Fruit fly (Drosophila melanogaster) whole organism, prepupa: Measurements from ENCODE around the gene CG1999.
A peak's percentile ranks its signal among the peaks of the same experiment; 100 is the strongest.

Experiments used
- CG11294 ChIP-seq: fragments of 200-800 bp; sonication (Bioruptor generic); IDR thresholded peaks from 2 replicates; pipeline ENCODE4 v1.3.6; 2022; ENCODE audit warnings: missing biosample characterization, missing genetic modification characterization
- CG15336 ChIP-seq: fragments of 200-800 bp; sonication (Bioruptor generic); IDR thresholded peaks from 2 replicates; pipeline ENCODE4 v1.3.6; 2022; ENCODE audit warnings: missing biosample characterization, missing genetic modification characterization
- CG16779 ChIP-seq: fragments of 200-800 bp; sonication (Bioruptor generic); optimal IDR thresholded peaks from 3 replicates; lab custom pipeline; 2017; ENCODE audit warnings: missing biosample characterization, mild to moderate bottlenecking, missing genetic modification characterization
- CG32006 ChIP-seq: fragments of 200-800 bp; sonication (Bioruptor generic); optimal IDR thresholded peaks from 3 replicates; lab custom pipeline; 2017; ENCODE audit warnings: missing biosample characterization, mild to moderate bottlenecking, missing genetic modification characterization
- CG3919 ChIP-seq: fragments of 200-800 bp; sonication (Bioruptor generic); optimal IDR thresholded peaks from 3 replicates; lab custom pipeline; 2016; ENCODE audit warnings: missing biosample characterization, missing genetic modification characterization
- CG4318 ChIP-seq: fragments of 200-800 bp; sonication (Bioruptor generic); optimal IDR thresholded peaks from 3 replicates; lab custom pipeline; 2017; ENCODE audit warnings: missing biosample characterization, mild to moderate bottlenecking, missing genetic modification characterization
- CG6276 ChIP-seq: fragments of 200-800 bp; sonication (Bioruptor generic); optimal IDR thresholded peaks from 2 replicates; lab custom pipeline; 2017; ENCODE audit warnings: missing biosample characterization, mild to moderate bottlenecking, missing genetic modification characterization
- CG6792 ChIP-seq: fragments of 200-800 bp; sonication (Bioruptor generic); optimal IDR thresholded peaks from 3 replicates; lab custom pipeline; 2016; ENCODE audit warnings: missing biosample characterization, missing genetic modification characterization
- CG6854 ChIP-seq: fragments of 200-800 bp; sonication (Bioruptor generic); optimal IDR thresholded peaks from 2 replicates; lab custom pipeline; 2017; ENCODE audit warnings: missing biosample characterization, mild to moderate bottlenecking, missing genetic modification characterization
- CG7368 ChIP-seq: fragments of 200-800 bp; sonication (Bioruptor generic); optimal IDR thresholded peaks from 3 replicates; lab custom pipeline; 2016; ENCODE audit warnings: missing biosample characterization, missing genetic modification characterization
- CG8632 ChIP-seq: fragments of 200-800 bp; sonication (Bioruptor generic); optimal IDR thresholded peaks from 3 replicates; lab custom pipeline; 2016; ENCODE audit warnings: missing biosample characterization, missing genetic modification characterization
- CG9139 ChIP-seq: fragments of 200-800 bp; sonication (Bioruptor generic); optimal IDR thresholded peaks from 3 replicates; lab custom pipeline; 2017; ENCODE audit warnings: missing biosample characterization, mild to moderate bottlenecking, missing genetic modification characterization
- Eip78C ChIP-seq: fragments of 200-800 bp; sonication (Bioruptor generic); peaks from one replicate; lab custom pipeline; 2016; ENCODE audit warnings: missing biosample characterization, missing genetic modification characterization
- Ets21C ChIP-seq: fragments of 200-800 bp; sonication (Bioruptor generic); optimal IDR thresholded peaks from 3 replicates; lab custom pipeline; 2016; ENCODE audit warnings: missing biosample characterization, missing genetic modification characterization
- Ets96B ChIP-seq: fragments of 200-800 bp; optimal IDR thresholded peaks from 2 replicates; lab custom pipeline; 2019; ENCODE audit warnings: missing biosample characterization, mild to moderate bottlenecking, missing genetic modification characterization, moderate library complexity
- Hr38 ChIP-seq: sonication (Bioruptor generic); optimal IDR thresholded peaks from 2 replicates; lab custom pipeline; 2016; ENCODE audit warnings: missing biosample characterization, missing genetic modification characterization
- Hr39 ChIP-seq: fragments of 200-800 bp; sonication (Bioruptor generic); optimal IDR thresholded peaks from 2 replicates; lab custom pipeline; 2016; ENCODE audit warnings: missing biosample characterization, missing genetic modification characterization
- Hr4 ChIP-seq: fragments of 200-800 bp; sonication (Bioruptor generic); optimal IDR thresholded peaks from 3 replicates; lab custom pipeline; 2016; ENCODE audit warnings: missing biosample characterization, missing genetic modification characterization
- Lpt ChIP-seq: fragments of 200-800 bp; sonication (Bioruptor generic); optimal IDR thresholded peaks from 3 replicates; lab custom pipeline; 2016; ENCODE audit warnings: missing biosample characterization, missing genetic modification characterization
- OdsH ChIP-seq: fragments of 200-800 bp; sonication (Bioruptor generic); optimal IDR thresholded peaks from 3 replicates; lab custom pipeline; 2016; ENCODE audit warnings: missing biosample characterization, missing genetic modification characterization
- Smox ChIP-seq: fragments of 200-800 bp; sonication (Bioruptor generic); optimal IDR thresholded peaks from 3 replicates; lab custom pipeline; 2016; ENCODE audit warnings: missing biosample characterization, missing genetic modification characterization
- Sox15 ChIP-seq: fragments of 200-800 bp; sonication (Bioruptor generic); optimal IDR thresholded peaks from 3 replicates; lab custom pipeline; 2016; ENCODE audit warnings: missing biosample characterization, missing genetic modification characterization
- achi ChIP-seq: fragments of 200-800 bp; sonication (Bioruptor generic); optimal IDR thresholded peaks from 3 replicates; lab custom pipeline; 2016; ENCODE audit warnings: missing biosample characterization, missing genetic modification characterization
- acj6 ChIP-seq: fragments of 200-800 bp; sonication (Bioruptor generic); optimal IDR thresholded peaks from 3 replicates; lab custom pipeline; 2016; ENCODE audit warnings: missing biosample characterization, missing genetic modification characterization
- dsx ChIP-seq: fragments of 200-800 bp; optimal IDR thresholded peaks from 3 replicates; lab custom pipeline; 2019; ENCODE audit warnings: missing biosample characterization, mild to moderate bottlenecking, missing genetic modification characterization, moderate library complexity; ENCODE audit not compliant: poor library complexity, severe bottlenecking
- eg ChIP-seq: fragments of 200-800 bp; sonication (Bioruptor generic); IDR thresholded peaks from 3 replicates; pipeline ENCODE4 v1.3.6; 2022; ENCODE audit warnings: missing biosample characterization, missing genetic modification characterization
- fd59A ChIP-seq: fragments of 200-800 bp; sonication (Bioruptor generic); optimal IDR thresholded peaks from 2 replicates; lab custom pipeline; 2017; ENCODE audit warnings: missing biosample characterization, mild to moderate bottlenecking, missing genetic modification characterization, missing genetic modification reagents
- fkh ChIP-seq: fragments of 200-800 bp; sonication (Bioruptor generic); optimal IDR thresholded peaks from 3 replicates; lab custom pipeline; 2017; ENCODE audit warnings: missing biosample characterization, mild to moderate bottlenecking, missing genetic modification characterization, moderate library complexity
- lz ChIP-seq: fragments of 200-800 bp; sonication (Bioruptor generic); optimal IDR thresholded peaks from 3 replicates; lab custom pipeline; 2016; ENCODE audit warnings: missing biosample characterization, missing genetic modification characterization
- pdm3 ChIP-seq: fragments of 200-800 bp; sonication (Bioruptor generic); optimal IDR thresholded peaks from 3 replicates; lab custom pipeline; 2016; ENCODE audit warnings: missing biosample characterization, missing genetic modification characterization
- salr ChIP-seq, 2 experiments: fragments of 200-800 bp; sonication (Bioruptor generic); optimal IDR thresholded peaks; 3 replicates each; lab custom pipeline; 2016 to 2018; ENCODE audit warnings: missing biosample characterization in 2 of 2, missing genetic modification characterization in 2 of 2, mild to moderate bottlenecking in 1 of 2
- ss ChIP-seq, 2 experiments: fragments of 200-800 bp; sonication (Bioruptor generic); optimal IDR thresholded peaks; 2 replicates in 1 of 2; 3 replicates in 1 of 2; lab custom pipeline; 2017 to 2018; ENCODE audit warnings: mild to moderate bottlenecking in 2 of 2, missing biosample characterization in 2 of 2, missing genetic modification characterization in 2 of 2, moderate library complexity in 1 of 2
- vri ChIP-seq: fragments of 200-800 bp; sonication (Bioruptor generic); optimal IDR thresholded peaks from 3 replicates; lab custom pipeline; 2016; ENCODE audit warnings: missing biosample characterization, mild to moderate bottlenecking, missing genetic modification characterization

The CG1999 gene

DNA sequence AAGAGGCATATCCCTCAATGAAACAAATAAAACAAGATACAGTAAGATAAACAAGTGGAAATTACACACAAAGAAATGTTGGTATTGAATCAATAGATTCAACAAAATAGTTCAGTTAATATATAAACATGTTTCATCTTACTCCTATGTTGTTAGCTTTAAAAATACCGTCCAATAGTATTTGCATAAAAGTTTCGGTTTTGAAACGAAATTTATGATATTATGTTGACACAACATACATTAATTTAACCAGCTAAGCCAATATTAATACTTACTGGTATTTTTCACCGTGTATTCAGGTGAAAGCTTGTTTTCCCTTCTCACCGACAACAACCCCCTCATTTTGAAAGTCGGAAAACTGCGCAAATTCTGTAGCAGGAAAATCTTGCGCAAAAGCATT lies 20.1 kb upstream of the CG1999 start (continued):
- TF ChIP-seq Hr38 (GFP tag; lab: Kevin White, UChicago) (no peak), Eip78C (GFP tag; lab: Kevin White, UChicago) (peak; percentile 88), fd59A (GFP tag; lab: Kevin White, UChicago) (no peak), CG32006 (GFP tag; lab: Kevin White, UChicago) (peak; percentile 74), CG15336 (peak; percentile 68), CG11294 (GFP tag; lab: Robert Waterston, UW) (no peak), pdm3 (GFP tag; lab: Kevin White, UChicago) (peak; percentile 42), CG8632 (GFP tag; lab: Kevin White, UChicago) (peak; percentile 17), lz (GFP tag; lab: Kevin White, UChicago) (peak; percentile 30), CG6276 (peak; percentile 43), CG7368 (GFP tag; lab: Kevin White, UChicago) (no peak), CG4318 (peak; percentile 57), CG6854 (GFP tag; lab: Kevin White, UChicago) (no peak), Ets96B (tag; lab: Kevin White, UChicago) (no peak), Hr4 (peak; percentile 69), CG6792 (GFP tag; lab: Kevin White, UChicago) (peak; percentile 35), salr (GFP tag; optimal IDR thresholded peaks at IDR 0.05; lab: Kevin White, UChicago) (no peak), Ets21C (peak; percentile 4), CG3919 (GFP tag; lab: Kevin White, UChicago) (peak; percentile 27), Lpt (peak; percentile 39), dsx (GFP tag; lab: Kevin White, UChicago) (no peak), vri (GFP tag; lab: Kevin White, UChicago) (no peak), Sox15 (GFP tag; lab: Kevin White, UChicago) (peak; percentile 29), Hr39 (GFP tag; lab: Kevin White, UChicago) (peak; percentile 23), acj6 (peak; percentile 42), achi (peak; percentile 43)

DNA sequence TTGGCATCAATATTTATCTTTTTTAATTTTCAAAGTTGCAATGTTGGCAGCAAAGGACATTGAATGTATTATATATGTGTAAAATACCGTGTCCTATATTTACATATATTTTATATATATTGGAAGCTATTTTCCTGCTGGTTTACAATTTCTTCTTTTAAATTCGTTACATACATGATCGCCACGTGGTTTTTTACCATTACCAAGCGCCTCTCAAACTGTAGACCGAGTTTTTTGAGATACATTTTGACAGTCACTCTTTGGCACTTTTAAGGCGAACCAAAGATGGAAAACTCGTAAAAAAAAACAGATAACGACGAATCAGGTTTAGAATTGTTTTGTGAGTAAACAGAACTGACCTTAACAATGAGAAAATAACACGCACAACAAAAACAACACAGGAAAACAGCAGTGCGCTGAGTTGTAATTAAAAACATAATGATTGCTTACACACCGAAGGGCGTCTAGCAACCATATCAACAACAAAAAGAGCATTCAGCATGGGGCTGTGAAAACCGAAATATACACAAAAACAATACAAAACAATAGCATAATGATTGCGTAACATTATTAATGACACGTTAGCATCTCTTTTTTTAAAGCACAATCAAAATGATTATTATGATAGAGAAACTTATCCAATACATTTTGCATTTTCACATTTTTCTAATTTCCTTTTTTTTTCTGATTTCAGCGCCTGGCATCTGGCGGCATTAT lies 18.8 kb upstream of the CG1999 start:
- no peak for TF ChIP-seq OdsH (GFP tag; lab: Kevin White, UChicago)
- no peak for TF ChIP-seq CG9139 (GFP tag; lab: Kevin White, UChicago)
- TF ChIP-seq fkh, result peak; percentile 42
- TF ChIP-seq Eip78C (GFP tag; lab: Kevin White, UChicago), result peak; percentile 32

DNA sequence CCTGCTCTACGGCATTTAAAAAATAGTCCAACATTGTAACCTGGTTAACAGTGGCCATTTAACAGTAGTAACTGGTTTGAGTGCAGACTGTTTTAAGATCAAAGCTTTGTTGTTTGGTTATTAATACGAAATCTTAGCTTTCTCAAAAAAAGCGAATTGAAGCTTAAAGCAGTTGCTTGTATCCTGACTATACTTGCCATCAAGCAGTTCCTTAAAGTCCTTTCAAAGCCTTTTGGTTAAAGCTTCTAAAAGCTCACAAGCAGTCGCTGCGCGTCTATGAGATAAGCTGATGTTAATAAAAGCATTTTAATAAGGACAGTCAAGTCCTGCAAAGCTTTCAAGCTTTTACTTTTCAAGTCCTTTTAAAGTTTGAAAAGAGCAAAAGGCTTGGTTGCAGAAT lies 17.9 kb upstream of the CG1999 start:
- TF ChIP-seq vri (GFP tag; lab: Kevin White, UChicago) (no peak), dsx (GFP tag; lab: Kevin White, UChicago) (peak; percentile 79)

DNA sequence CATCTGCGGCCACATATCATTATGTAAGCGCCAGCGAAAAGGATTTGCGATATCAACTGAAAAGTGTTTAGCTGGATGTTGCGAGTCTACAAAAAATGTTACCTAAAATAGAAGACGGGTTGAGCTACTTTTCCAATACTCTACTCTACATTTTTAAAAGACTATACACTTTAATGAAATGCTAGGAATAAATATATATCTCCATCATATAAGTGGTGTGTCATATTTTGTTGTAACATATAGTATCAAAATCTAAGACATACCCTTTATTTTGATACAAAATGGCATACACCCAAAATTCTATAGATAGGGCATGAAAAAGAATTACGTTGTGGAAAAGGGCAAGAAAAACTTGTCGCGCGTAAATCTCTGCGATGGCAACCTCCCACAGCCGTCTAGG lies 15.6 kb upstream of the CG1999 start:
- no peak for TF ChIP-seq dsx (GFP tag; lab: Kevin White, UChicago)
- peak; percentile 3 for TF ChIP-seq Eip78C (GFP tag; lab: Kevin White, UChicago)
- TF ChIP-seq fd59A (GFP tag; lab: Kevin White, UChicago), result no peak
- no peak for TF ChIP-seq CG6792 (GFP tag; lab: Kevin White, UChicago)
- no peak for TF ChIP-seq CG15336

DNA sequence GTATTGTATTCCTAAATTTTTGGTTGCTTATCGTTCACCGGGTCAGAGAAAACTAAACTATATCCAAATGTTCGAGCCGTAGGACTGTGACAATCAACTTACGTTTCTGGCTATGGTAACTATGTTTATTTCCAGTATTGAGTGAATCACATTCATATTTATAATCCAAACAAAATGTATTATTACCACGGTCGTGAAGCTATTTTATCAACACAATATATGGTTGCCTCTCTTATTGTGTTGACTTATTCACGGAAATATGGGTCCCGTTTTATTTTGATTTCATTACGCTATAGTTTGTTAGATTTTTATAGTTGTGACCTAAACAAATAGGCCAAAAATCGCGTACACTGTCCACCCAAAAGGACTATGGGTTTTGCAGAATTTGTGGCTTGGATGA lies 11.2 kb upstream of the CG1999 start, which contains the start of gene CG15034:
Gene CG15034, minus strand, starts transcription at position 101 of the 400 bp plus-strand sequence.
- TF ChIP-seq CG11294 (GFP tag; lab: Robert Waterston, UW) (no peak), vri (GFP tag; lab: Kevin White, UChicago) (no peak), Hr39 (GFP tag; lab: Kevin White, UChicago) (no peak), acj6 (no peak), CG4318 (no peak), Smox (GFP tag; lab: Kevin White, UChicago) (no peak), Eip78C (GFP tag; lab: Kevin White, UChicago) (no peak), CG16779 (no peak), CG32006 (GFP tag; lab: Kevin White, UChicago) (no peak), OdsH (GFP tag; lab: Kevin White, UChicago) (no peak), Ets21C (no peak), eg (no peak), Ets96B (tag; lab: Kevin White, UChicago) (no peak), dsx (GFP tag; lab: Kevin White, UChicago) (no peak), ss (GFP tag; optimal IDR thresholded peaks at IDR 0.05; lab: Kevin White, UChicago) (no peak)
